Fruit fly (Drosophila melanogaster): ENCODE measurements around the gene raskol.
A peak's percentile ranks its signal among the peaks of the same experiment; 100 is the strongest.

raskol gene

dm6 chrX:17702738-17703570 lies 7.0 kb upstream of the raskol start, which contains the start of the genes CG8188 and par-6 (continued):
- peak; percentile 79 for TF ChIP-seq Scr (GFP tag; IDR thresholded peaks at IDR 0.05; ENCODE audit: partially characterized antibody)
- TF ChIP-seq ftz-f1 (GFP tag; optimal IDR thresholded peaks at IDR 0.05), result no peak
- TF ChIP-seq zf30C (GFP tag; optimal IDR thresholded peaks at IDR 0.05), result peak; percentile 17
- peak; percentile 74 for TF ChIP-seq CG7556 (GFP tag; optimal IDR thresholded peaks at IDR 0.05)
- peak; percentile 86 for TF ChIP-seq CG7928 (GFP tag; optimal IDR thresholded peaks at IDR 0.05)
- TF ChIP-seq C15 (GFP tag; IDR thresholded peaks at IDR 0.05), result peak; percentile 70; the same call in 1 of the 3 replicates
- peak; percentile 72 for TF ChIP-seq CG3838 (GFP tag; optimal IDR thresholded peaks at IDR 0.05)
- TF ChIP-seq CG9215 (GFP tag; IDR thresholded peaks at IDR 0.05), result peak; percentile 89
- TF ChIP-seq fd102C (GFP tag; optimal IDR thresholded peaks at IDR 0.05), result peak; percentile 50
- TF ChIP-seq CG15479 (GFP tag; optimal IDR thresholded peaks at IDR 0.05), result no peak
- no peak for TF ChIP-seq Lpt (GFP tag; optimal IDR thresholded peaks at IDR 0.05)
- TF ChIP-seq CG15514 (GFP tag; optimal IDR thresholded peaks at IDR 0.05), result peak; percentile 74
- TF ChIP-seq BtbVII (GFP tag; optimal IDR thresholded peaks at IDR 0.05), result peak; percentile 76
- peak; percentile 65 for TF ChIP-seq btn (GFP tag; optimal IDR thresholded peaks at IDR 0.05)
- no peak; the same call in 2 of the 3 replicates for TF ChIP-seq sr (GFP tag; IDR thresholded peaks at IDR 0.05)
- TF ChIP-seq gem (tag; optimal IDR thresholded peaks at IDR 0.05), result peak; percentile 91
- TF ChIP-seq CG7786 (GFP tag; optimal IDR thresholded peaks at IDR 0.05), result peak; percentile 88
- peak; percentile 91 for TF ChIP-seq shn (GFP tag; optimal IDR thresholded peaks at IDR 0.05)
- TF ChIP-seq cato (GFP tag; optimal IDR thresholded peaks at IDR 0.05; ENCODE audit: borderline replicate concordance), result peak; percentile 71
- TF ChIP-seq CG10431 (GFP tag; optimal IDR thresholded peaks at IDR 0.05), result peak; percentile 9
- peak; percentile 91 for TF ChIP-seq CG32772 (GFP tag; IDR thresholded peaks at IDR 0.05)
- peak; percentile 69 for TF ChIP-seq Blimp-1 (GFP tag; optimal IDR thresholded peaks at IDR 0.05)
- TF ChIP-seq eyg (GFP tag; optimal IDR thresholded peaks at IDR 0.05), result peak; percentile 79
- peak; percentile 35 for TF ChIP-seq stwl (tag; optimal IDR thresholded peaks at IDR 0.05)
- peak; percentile 92 for TF ChIP-seq Hsf (GFP tag; optimal IDR thresholded peaks at IDR 0.05)
- TF ChIP-seq otp (GFP tag; IDR thresholded peaks at IDR 0.05), result peak; percentile 79
- peak; percentile 86 for TF ChIP-seq CG13624 (GFP tag; optimal IDR thresholded peaks at IDR 0.05)
- peak; percentile 67 for TF ChIP-seq unc-4 (GFP tag; IDR thresholded peaks at IDR 0.05; ENCODE audit: partially characterized antibody)
- TF ChIP-seq Trl (optimal IDR thresholded peaks at IDR 0.05), result no peak
- TF ChIP-seq Trl (GFP tag; optimal IDR thresholded peaks at IDR 0.05), result peak; percentile 89
- peak; percentile 54 for TF ChIP-seq Spps (tag; optimal IDR thresholded peaks at IDR 0.05)
- TF ChIP-seq CG15601 (tag; optimal IDR thresholded peaks at IDR 0.05), result peak; percentile 68
- peak; percentile 71 for TF ChIP-seq NC2α (GFP tag; optimal IDR thresholded peaks at IDR 0.05)
- TF ChIP-seq CG2129 (GFP tag; IDR thresholded peaks at IDR 0.05; ENCODE audit: partially characterized antibody), result no peak; the same call in 1 of the 2 replicates
- no peak for TF ChIP-seq ash1 (GFP tag; optimal IDR thresholded peaks at IDR 0.05)
- peak; percentile 55; the same call in 1 of the 3 replicates for TF ChIP-seq CG6791 (GFP tag; IDR thresholded peaks at IDR 0.05; ENCODE audit: partially characterized antibody)
- TF ChIP-seq hbn (GFP tag; IDR thresholded peaks at IDR 0.05; ENCODE audit: partially characterized antibody), result 0 out of 2 replicates have a peak, but pooled peaks have one; percentile 47
- TF ChIP-seq CG8924 (tag; optimal IDR thresholded peaks at IDR 0.05), result peak; percentile 87
- TF ChIP-seq CG32532 (GFP tag; IDR thresholded peaks at IDR 0.05), result peak; percentile 90
- peak; percentile 88 for TF ChIP-seq az2 (GFP tag; optimal IDR thresholded peaks at IDR 0.05)
- no peak for TF ChIP-seq corto (GFP tag; optimal IDR thresholded peaks at IDR 0.05)
- peak; percentile 89 for TF ChIP-seq caup (GFP tag; optimal IDR thresholded peaks at IDR 0.05; ENCODE audit: severe bottlenecking)
- peak; percentile 68 for TF ChIP-seq CG2875 (GFP tag; optimal IDR thresholded peaks at IDR 0.05)
- peak; percentile 85 for TF ChIP-seq Atf3 (GFP tag; optimal IDR thresholded peaks at IDR 0.05)
- TF ChIP-seq Gsc (GFP tag; IDR thresholded peaks at IDR 0.05), result no peak
- TF ChIP-seq CG1233 (GFP tag; optimal IDR thresholded peaks at IDR 0.05), result peak; percentile 80
- TF ChIP-seq CG6175 (GFP tag; IDR thresholded peaks at IDR 0.05), result peak; percentile 80; the same call in 2 of the 3 replicates
- TF ChIP-seq CG34224 (GFP tag; IDR thresholded peaks at IDR 0.05; ENCODE audit: partially characterized antibody), result peak; percentile 52
